Worm (Caenorhabditis elegans) whole organism, young adult: ENCODE measurements around the gene ddb-1.

Source experiments
- B0019.2 ChIP-seq: fragments of 200-800 bp; sonication (Bioruptor generic); conservative IDR thresholded peaks from 2 replicates; pipeline ENCODE4 v1.3.6; 2022; ENCODE audit warnings: missing genetic modification reagents, missing genetic modification characterization, missing compliant biosample characterization
- B0035.1 ChIP-seq: sonication (generic microtip); optimal IDR thresholded peaks from 2 replicates; lab custom pipeline; 2016; ENCODE audit warnings: missing genetic modification characterization, mild to moderate bottlenecking, missing compliant biosample characterization, missing genotype, missing genetic modification reagents
- C06A6.2 ChIP-seq: fragments of 200-800 bp; sonication (Bioruptor generic); conservative IDR thresholded peaks from 2 replicates; pipeline ENCODE4 v1.3.6; 2022; ENCODE audit warnings: missing genetic modification characterization, missing compliant biosample characterization
- D2030.7 ChIP-seq: fragments of 200-800 bp; sonication (Bioruptor generic); IDR thresholded peaks from 2 replicates; pipeline ENCODE4 v1.3.6; 2022; ENCODE audit warnings: missing genetic modification reagents, missing genetic modification characterization, missing compliant biosample characterization
- F10E7.11 ChIP-seq: sonication (generic microtip); optimal IDR thresholded peaks from 2 replicates; lab custom pipeline; 2017; ENCODE audit warnings: mild to moderate bottlenecking, missing genetic modification characterization, moderate library complexity, missing compliant biosample characterization
- F33H1.4 ChIP-seq: fragments of 200-800 bp; sonication (Bioruptor generic); IDR thresholded peaks from 2 replicates; pipeline ENCODE4 v1.3.6; 2022; ENCODE audit warnings: missing genetic modification reagents, missing genetic modification characterization, missing compliant biosample characterization
- F57A8.1 ChIP-seq: fragments of 200-800 bp; sonication (Bioruptor generic); optimal IDR thresholded peaks from 2 replicates; lab custom pipeline; 2018; ENCODE audit warnings: mild to moderate bottlenecking, missing genetic modification characterization, moderate library complexity, missing compliant biosample characterization
- K12H6.12 ChIP-seq: fragments of 200-800 bp; sonication (Bioruptor generic); optimal IDR thresholded peaks from 2 replicates; lab custom pipeline; 2018; ENCODE audit warnings: mild to moderate bottlenecking, missing genetic modification characterization, missing compliant biosample characterization
- Y53G8AR.9 ChIP-seq: fragments of 200-800 bp; sonication (Bioruptor generic); conservative IDR thresholded peaks from 2 replicates; pipeline ENCODE4 v1.3.6; 2022; ENCODE audit warnings: missing genetic modification reagents, missing genetic modification characterization, missing compliant biosample characterization
- Y67H2A.10 ChIP-seq: fragments of 200-800 bp; sonication (Bioruptor generic); conservative IDR thresholded peaks from 2 replicates; pipeline ENCODE4 v1.3.6; 2022; ENCODE audit warnings: missing genetic modification reagents, missing genetic modification characterization, missing compliant biosample characterization
- Y95B8A.8 ChIP-seq: fragments of 200-800 bp; sonication (Bioruptor generic); IDR thresholded peaks from 2 replicates; pipeline ENCODE4 v1.3.6; 2022; ENCODE audit warnings: missing genetic modification reagents, missing genetic modification characterization, missing compliant biosample characterization
- attf-5 ChIP-seq: fragments of 200-800 bp; sonication (Bioruptor generic); optimal IDR thresholded peaks from 2 replicates; lab custom pipeline; 2018; ENCODE audit warnings: mild to moderate bottlenecking, missing genetic modification characterization, missing compliant biosample characterization
- ccch-3 ChIP-seq: fragments of 200-800 bp; sonication (Bioruptor generic); optimal IDR thresholded peaks from 2 replicates; lab custom pipeline; 2018; ENCODE audit warnings: mild to moderate bottlenecking, missing genetic modification characterization, missing compliant biosample characterization
- ceh-79 ChIP-seq: sonication (generic microtip); optimal IDR thresholded peaks from 2 replicates; lab custom pipeline; 2017; ENCODE audit warnings: mild to moderate bottlenecking, missing genetic modification characterization, missing compliant biosample characterization
- ceh-91 ChIP-seq: fragments of 200-800 bp; sonication (Bioruptor generic); IDR thresholded peaks from 2 replicates; pipeline ENCODE4 v1.3.6; 2022; ENCODE audit warnings: missing genetic modification reagents, missing genetic modification characterization, missing compliant biosample characterization
- efl-1 ChIP-seq: fragments of 150-350 bp; optimal IDR thresholded peaks from 2 replicates; lab custom pipeline; 2014; ENCODE audit warnings: missing biosample characterization, missing genetic modification reagents, missing genetic modification characterization
- egl-18 ChIP-seq: fragments of 200-800 bp; sonication (Bioruptor generic); IDR thresholded peaks from 2 replicates; pipeline ENCODE4 v1.3.6; 2022; ENCODE audit warnings: missing genetic modification reagents, missing genetic modification characterization, missing compliant biosample characterization
- egl-44 ChIP-seq: fragments of 200-800 bp; sonication (Bioruptor generic); IDR thresholded peaks from 2 replicates; pipeline ENCODE4 v1.3.6; 2022; ENCODE audit warnings: missing genetic modification reagents, missing genetic modification characterization, missing compliant biosample characterization
- egrh-3 ChIP-seq: fragments of 200-800 bp; sonication (Bioruptor generic); IDR thresholded peaks from 2 replicates; pipeline ENCODE4 v1.3.6; 2022; ENCODE audit warnings: missing genetic modification reagents, missing genetic modification characterization, missing compliant biosample characterization
- hmg-1.2 ChIP-seq: fragments of 200-800 bp; sonication (Bioruptor generic); IDR thresholded peaks from 2 replicates; pipeline ENCODE4 v1.3.6; 2022; ENCODE audit warnings: missing genetic modification reagents, missing genetic modification characterization, missing compliant biosample characterization
- lin-26 ChIP-seq: fragments of 200-800 bp; sonication (Bioruptor generic); IDR thresholded peaks from 2 replicates; pipeline ENCODE4 v1.3.6; 2022; ENCODE audit warnings: missing genetic modification reagents, missing genetic modification characterization, missing compliant biosample characterization
- lin-35 ChIP-seq, 3 experiments: fragments of 150-350 bp in 2 of 3; sonication (generic microtip) in 1 of 3; optimal IDR thresholded peaks; 2 replicates each; lab custom pipeline; 2014 to 2018; ENCODE audit warnings: missing biosample characterization in 3 of 3, missing genetic modification characterization in 3 of 3, missing genetic modification reagents in 3 of 3
- lin-54 ChIP-seq: fragments of 200-800 bp; sonication (Bioruptor generic); optimal IDR thresholded peaks from 2 replicates; lab custom pipeline; 2018; ENCODE audit warnings: mild to moderate bottlenecking, missing genetic modification characterization, missing compliant biosample characterization
- lsl-1 ChIP-seq: fragments of 200-800 bp; sonication (Bioruptor generic); optimal IDR thresholded peaks from 2 replicates; lab custom pipeline; 2018; ENCODE audit warnings: mild to moderate bottlenecking, missing genetic modification characterization, moderate library complexity, missing compliant biosample characterization
- lsy-27 ChIP-seq: sonication (generic microtip); optimal IDR thresholded peaks from 2 replicates; lab custom pipeline; 2017; ENCODE audit warnings: missing genetic modification characterization, mild to moderate bottlenecking, missing compliant biosample characterization, antibody characterized with exemption, missing genotype, borderline replicate concordance; ENCODE audit not compliant: insufficient read depth
- madf-10 ChIP-seq: sonication (generic microtip); optimal IDR thresholded peaks from 2 replicates; lab custom pipeline; 2016; ENCODE audit warnings: mild to moderate bottlenecking, missing genetic modification characterization, missing compliant biosample characterization
- madf-6 ChIP-seq: fragments of 200-800 bp; sonication (Bioruptor generic); IDR thresholded peaks from 2 replicates; pipeline ENCODE4 v1.3.6; 2022; ENCODE audit warnings: missing genetic modification reagents, missing genetic modification characterization, missing compliant biosample characterization
- madf-8 ChIP-seq: fragments of 200-800 bp; sonication (Bioruptor generic); conservative IDR thresholded peaks from 2 replicates; pipeline ENCODE4 v1.3.6; 2022; ENCODE audit warnings: missing genetic modification reagents, missing genetic modification characterization, missing compliant biosample characterization
- mcd-1 ChIP-seq: fragments of 200-800 bp; sonication (Bioruptor generic); IDR thresholded peaks from 2 replicates; pipeline ENCODE4 v1.3.6; 2022; ENCODE audit warnings: missing genetic modification reagents, missing genetic modification characterization, missing compliant biosample characterization
- nhr-90 ChIP-seq: sonication (generic microtip); optimal IDR thresholded peaks from 2 replicates; lab custom pipeline; 2016; ENCODE audit warnings: missing genotype, mild to moderate bottlenecking, missing genetic modification characterization, missing compliant biosample characterization
- rpc-1 ChIP-seq, 2 experiments: fragments of 150-350 bp in 1 of 2; sonication (generic microtip) in 1 of 2; optimal IDR thresholded peaks; 2 replicates each; lab custom pipeline; 2014 to 2018; ENCODE audit warnings: missing biosample characterization in 1 of 2, missing genetic modification characterization in 1 of 2, missing genetic modification reagents in 1 of 2, missing genotype in 1 of 2
- sdz-38 ChIP-seq: sonication (generic microtip); optimal IDR thresholded peaks from 2 replicates; lab custom pipeline; 2016; ENCODE audit warnings: missing genotype, missing genetic modification characterization, missing compliant biosample characterization
- sea-2 ChIP-seq: fragments of 200-800 bp; sonication (Bioruptor generic); IDR thresholded peaks from 2 replicates; pipeline ENCODE4 v1.3.6; 2022; ENCODE audit warnings: missing genetic modification characterization, missing compliant biosample characterization
- snpc-1.1 ChIP-seq: sonication (generic microtip); optimal IDR thresholded peaks from 2 replicates; lab custom pipeline; 2017; ENCODE audit warnings: missing genetic modification characterization, mild to moderate bottlenecking, missing compliant biosample characterization, antibody characterized with exemption, moderate library complexity, missing genotype, missing genetic modification reagents; ENCODE audit not compliant: insufficient read depth
- snpc-4 ChIP-seq, 5 experiments: fragments of 150-350 bp in 1 of 5; sonication (generic microtip) in 4 of 5; optimal IDR thresholded peaks; 2 replicates each; lab custom pipeline; 2014 to 2018; ENCODE audit warnings: missing genetic modification characterization in 5 of 5, missing biosample characterization in 3 of 5, antibody characterized with exemption in 2 of 5, mild to moderate bottlenecking in 2 of 5, missing compliant biosample characterization in 2 of 5, missing genotype in 2 of 5, moderate library complexity in 2 of 5, missing genetic modification reagents in 1 of 5
- somi-1 ChIP-seq: fragments of 200-800 bp; sonication (Bioruptor generic); optimal IDR thresholded peaks from 2 replicates; lab custom pipeline; 2018; ENCODE audit warnings: mild to moderate bottlenecking, missing genetic modification characterization, missing compliant biosample characterization
- tbp1 ChIP-seq: fragments of 200-800 bp; sonication (Bioruptor generic); optimal IDR thresholded peaks from 2 replicates; lab custom pipeline; 2018; ENCODE audit warnings: mild to moderate bottlenecking, missing genetic modification characterization, missing compliant biosample characterization
- tbx-9 ChIP-seq: sonication (generic microtip); optimal IDR thresholded peaks from 2 replicates; lab custom pipeline; 2016; ENCODE audit warnings: borderline replicate concordance, missing genetic modification characterization, inconsistent platforms, missing compliant biosample characterization
- tlf-1 ChIP-seq: fragments of 200-800 bp; sonication (Bioruptor generic); optimal IDR thresholded peaks from 2 replicates; lab custom pipeline; 2018; ENCODE audit warnings: mild to moderate bottlenecking, missing genetic modification characterization, missing compliant biosample characterization
- unc-62 ChIP-seq: fragments of 150-350 bp; optimal IDR thresholded peaks from 2 replicates; lab custom pipeline; 2014; ENCODE audit warnings: missing biosample characterization, missing genetic modification reagents, missing genetic modification characterization
- xnd-1 ChIP-seq: sonication (generic microtip); optimal IDR thresholded peaks from 2 replicates; lab custom pipeline; 2016; ENCODE audit warnings: missing genotype, missing genetic modification reagents, missing genetic modification characterization, missing compliant biosample characterization
- ztf-18 ChIP-seq: sonication (generic microtip); optimal IDR thresholded peaks from 2 replicates; lab custom pipeline; 2016; ENCODE audit warnings: missing genotype, mild to moderate bottlenecking, missing genetic modification characterization, missing compliant biosample characterization
- ztf-3 ChIP-seq: fragments of 200-800 bp; sonication (Bioruptor generic); optimal IDR thresholded peaks from 2 replicates; lab custom pipeline; 2018; ENCODE audit warnings: mild to moderate bottlenecking, missing genetic modification characterization, missing compliant biosample characterization

The ddb-1 gene

ce11 chrIV:12154195-12154677 is 33.3 kb upstream of the ddb-1 start, which contains the start of gene B0001.7:
Gene B0001.7 (minus strand): TSS chrIV:12154245.
- no peak for TF ChIP-seq Y95B8A.8
- no peak for TF ChIP-seq Y53G8AR.9 (GFP tag; lab: Robert Waterston, UW)
- no peak for TF ChIP-seq snpc-4 (GFP tag; optimal IDR thresholded peaks at IDR 0.05; lab: Kevin White, UChicago)
- TF ChIP-seq snpc-4 (tag; optimal IDR thresholded peaks at IDR 0.05; lab: Kevin White, UChicago), result peak in 1 of 4 experiments; percentile 36
- no peak for TF ChIP-seq B0035.1 (tag; lab: Kevin White, UChicago)
- no peak for TF ChIP-seq K12H6.12 (tag; lab: Kevin White, UChicago)
- TF ChIP-seq lin-35 (GFP tag; optimal IDR thresholded peaks at IDR 0.05; lab: Kevin White, UChicago), result no peak
- TF ChIP-seq tlf-1, result no peak
- TF ChIP-seq D2030.7, result peak; percentile 46; the same call in 1 of the 2 replicates
- TF ChIP-seq ceh-79 (tag; lab: Kevin White, UChicago), result no peak
- TF ChIP-seq F57A8.1 (GFP tag; lab: Kevin White, UChicago), result no peak
- no peak for TF ChIP-seq snpc-1.1 (tag; lab: Kevin White, UChicago)
- no peak for TF ChIP-seq sdz-38 (tag; lab: Kevin White, UChicago)
- TF ChIP-seq F33H1.4, result peak; percentile 86
- TF ChIP-seq madf-6, result peak; percentile 88
- TF ChIP-seq sea-2 (GFP tag; lab: Robert Waterston, UW), result no peak
- TF ChIP-seq egl-18, result no peak
- TF ChIP-seq lin-54, result peak; percentile 66
- TF ChIP-seq madf-10, result no peak
- no peak for TF ChIP-seq unc-62 (GFP tag; lab: Kevin White, UChicago)
- no peak for TF ChIP-seq F10E7.11 (tag; lab: Kevin White, UChicago)
- no peak for TF ChIP-seq rpc-1 (optimal IDR thresholded peaks at IDR 0.05; lab: Kevin White, UChicago)
- no peak for TF ChIP-seq rpc-1 (tag; optimal IDR thresholded peaks at IDR 0.05; lab: Kevin White, UChicago)
- peak; percentile 83 for TF ChIP-seq xnd-1
- TF ChIP-seq ceh-91 (GFP tag; lab: Robert Waterston, UW), result peak; percentile 65; the same call in 1 of the 2 replicates
- no peak for TF ChIP-seq lin-26 (GFP tag; lab: Robert Waterston, UW)
- TF ChIP-seq ccch-3 (GFP tag; lab: Kevin White, UChicago), result no peak
- peak; percentile 22 for TF ChIP-seq tbp1 (GFP tag; lab: Kevin White, UChicago)
- TF ChIP-seq B0019.2 (GFP tag; lab: Robert Waterston, UW), result no peak
- peak; percentile 90 for TF ChIP-seq lsl-1 (GFP tag; lab: Kevin White, UChicago)
- no peak for TF ChIP-seq tbx-9 (tag; lab: Kevin White, UChicago)
- TF ChIP-seq madf-8 (GFP tag; lab: Robert Waterston, UW), result peak; percentile 76
- TF ChIP-seq Y67H2A.10, result no peak
- TF ChIP-seq efl-1 (GFP tag; lab: Kevin White, UChicago), result peak; percentile 69

- TF ChIP-seq somi-1 (GFP tag; lab: Kevin White, UChicago), result no peak
- no peak for TF ChIP-seq nhr-90 (tag; lab: Kevin White, UChicago)
- TF ChIP-seq attf-5 (GFP tag; lab: Kevin White, UChicago), result no peak
- TF ChIP-seq C06A6.2 (GFP tag; lab: Robert Waterston, UW), result no peak
- TF ChIP-seq ztf-3 (GFP tag; lab: Kevin White, UChicago), result no peak
- TF ChIP-seq lin-26 (GFP tag; lab: Robert Waterston, UW), result 0 out of 2 replicates have a peak, but pooled peaks have one; percentile 50
- TF ChIP-seq lsy-27 (tag; lab: Kevin White, UChicago), result no peak
- no peak for TF ChIP-seq ztf-18 (tag; lab: Kevin White, UChicago)
- TF ChIP-seq madf-8 (GFP tag; lab: Robert Waterston, UW), result no peak
- TF ChIP-seq hmg-1.2 (GFP tag; lab: Robert Waterston, UW), result 0 out of 2 replicates have a peak, but pooled peaks have one; percentile 17
- no peak for TF ChIP-seq egl-44 (GFP tag; lab: Robert Waterston, UW)
- TF ChIP-seq snpc-4 (GFP tag; optimal IDR thresholded peaks at IDR 0.05; lab: Kevin White, UChicago), result no peak
- no peak for TF ChIP-seq snpc-4 (tag; optimal IDR thresholded peaks at IDR 0.05; lab: Kevin White, UChicago)
- TF ChIP-seq mcd-1 (GFP tag; lab: Robert Waterston, UW), result no peak
- TF ChIP-seq egrh-3 (GFP tag; lab: Robert Waterston, UW), result no peak
These were observed 29.9 kb upstream of the ddb-1 start, which contains the start of gene B0001.2 for ce11 chrIV:12150877-12151276. Gene B0001.2 (minus strand): TSS chrIV:12150977.
